Worm (Caenorhabditis elegans): ENCODE measurements around the gene sru-29.

DNA sequence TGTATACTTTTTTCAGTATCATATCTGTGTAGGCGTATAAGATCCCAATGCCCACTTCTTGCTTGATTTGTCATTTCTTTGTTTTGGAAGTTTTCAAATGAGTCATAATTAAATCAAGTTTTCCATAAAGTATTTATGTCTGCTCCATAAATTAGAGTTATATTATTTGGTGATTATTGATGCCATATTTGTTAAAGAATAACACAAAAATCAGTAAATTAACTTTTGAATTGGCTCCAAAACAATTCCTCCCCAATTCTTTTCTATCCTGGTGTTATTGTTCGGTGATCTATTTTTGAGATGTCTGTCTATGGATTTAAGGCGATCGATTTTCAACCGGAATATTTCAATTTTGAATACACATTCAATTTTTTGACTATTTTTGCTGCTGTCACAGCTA, 6.1 kb upstream of the sru-29 start, which contains the start of gene sru-37:
- no peak for TF ChIP-seq K12H6.12 (tag; optimal IDR thresholded peaks at IDR 0.05)
- TF ChIP-seq egl-18 (GFP tag; IDR thresholded peaks at IDR 0.05): no peak
- TF ChIP-seq aptf-2 (GFP tag; conservative IDR thresholded peaks at IDR 0.05): no peak
- no peak for TF ChIP-seq ztf-3 (GFP tag; optimal IDR thresholded peaks at IDR 0.05)
- TF ChIP-seq lag-1 (GFP tag; IDR thresholded peaks at IDR 0.05): no peak
- no peak for TF ChIP-seq bed-2 (GFP tag; IDR thresholded peaks at IDR 0.05)
- TF ChIP-seq hlh-12 (tag; optimal IDR thresholded peaks at IDR 0.05): no peak

Measured in whole organism, young adult.